Worm (Caenorhabditis elegans): ENCODE results near the gene atic-1.

atic-1 gene

DNA sequence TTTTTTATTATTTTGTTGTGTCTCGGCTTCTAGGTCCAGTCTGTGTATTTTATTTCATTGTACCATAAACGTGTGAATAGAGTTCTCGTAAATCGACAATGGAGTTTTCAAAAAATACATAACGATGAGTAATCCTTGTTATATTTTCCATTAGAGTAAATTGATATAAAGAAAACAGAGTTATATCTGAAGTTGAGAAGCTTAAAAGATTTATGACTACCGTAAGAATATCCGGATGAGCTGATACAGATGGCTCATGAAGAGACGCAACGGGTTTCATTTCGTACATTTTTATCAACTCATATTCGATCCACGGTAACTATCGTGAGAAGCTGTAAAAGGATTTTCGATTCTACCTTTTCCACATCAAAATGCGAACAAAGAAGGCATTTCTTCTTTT lies 46.0 kb downstream of the atic-1 start, which contains the start of gene gcy-8:
Gene gcy-8 (plus strand): TSS at position 301 of the 400 bp plus-strand sequence.
- TF ChIP-seq mep-1 (tag; optimal IDR thresholded peaks at IDR 0.05) (no peak), aha-1 (tag) (no peak), unc-62 (GFP tag; optimal IDR thresholded peaks at IDR 0.05 in 1 of 2) (no peak), unc-62 (tag; optimal IDR thresholded peaks at IDR 0.05) (no peak), nhr-102 (tag; optimal IDR thresholded peaks at IDR 0.05) (no peak), T20F7.1 (GFP tag; optimal IDR thresholded peaks at IDR 0.05) (no peak), snpc-4 (tag; optimal IDR thresholded peaks at IDR 0.05) (no peak), nhr-76 (tag; optimal IDR thresholded peaks at IDR 0.05) (no peak), nhr-28 (tag; optimal IDR thresholded peaks at IDR 0.05) (no peak), mdl-1 (tag; optimal IDR thresholded peaks at IDR 0.05) (no peak), sdz-12 (GFP tag; optimal IDR thresholded peaks at IDR 0.05) (no peak), egl-27 (tag; optimal IDR thresholded peaks at IDR 0.05) (no peak), lin-15B (tag; optimal IDR thresholded peaks at IDR 0.05) (no peak), ceh-62 (tag; optimal IDR thresholded peaks at IDR 0.05) (no peak), lin-29 (GFP tag; IDR thresholded peaks at IDR 0.05) (no peak), ctbp-1 (GFP tag; IDR thresholded peaks at IDR 0.05) (no peak), fkh-10 (GFP tag; optimal IDR thresholded peaks at IDR 0.05) (no peak)

DNA sequence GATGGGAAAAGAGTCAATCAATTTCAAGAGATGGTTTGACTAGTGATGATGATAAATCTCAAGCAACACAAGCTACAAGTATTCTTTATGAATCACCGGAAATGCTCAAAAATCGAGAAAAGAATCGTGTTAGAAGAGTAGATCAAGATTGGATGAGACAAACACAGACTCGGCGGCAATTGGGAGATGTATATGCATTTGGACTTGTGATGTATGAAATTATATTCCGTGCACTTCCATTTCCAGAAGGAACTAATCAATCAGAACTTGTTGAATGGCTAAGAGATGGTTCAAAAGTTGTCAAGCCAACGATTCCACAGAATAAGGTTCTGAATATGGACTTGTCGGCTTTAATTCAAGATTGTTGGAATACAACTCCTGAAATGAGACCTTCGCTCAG lies 50.0 kb downstream of the atic-1 start:
- TF ChIP-seq zfp-3 (GFP tag; conservative IDR thresholded peaks at IDR 0.05) (no peak), unc-62 (GFP tag; optimal IDR thresholded peaks at IDR 0.05 in 1 of 2) (peak in 1 of 2 experiments; percentile 92), unc-62 (tag; optimal IDR thresholded peaks at IDR 0.05) (no peak), php-3 (GFP tag; IDR thresholded peaks at IDR 0.05) (no peak)

DNA sequence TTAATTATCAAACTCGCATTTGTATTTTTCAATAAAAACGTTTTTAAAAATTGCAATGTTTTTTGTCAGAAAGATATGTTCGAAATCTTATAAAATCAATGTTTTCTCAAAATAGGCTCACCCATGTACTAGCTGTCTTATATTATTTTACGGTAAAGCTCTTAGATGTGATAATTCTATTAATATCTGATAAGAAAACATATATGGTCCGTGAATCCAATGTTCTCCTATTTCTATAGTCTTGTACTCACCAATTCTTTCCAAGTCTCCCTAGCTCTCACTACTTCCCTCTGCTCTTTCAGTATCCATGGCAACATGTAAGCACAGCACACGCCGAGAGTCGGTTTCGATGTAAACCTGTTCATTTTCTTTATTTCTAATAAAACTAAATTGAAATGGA lies 51.9 kb downstream of the atic-1 start, which contains the start of gene bbs-2:
Gene bbs-2 (plus strand): TSS at position 301 of the 400 bp plus-strand sequence.
- TF ChIP-seq attf-4 (tag; optimal IDR thresholded peaks at IDR 0.05) (no peak), spr-1 (tag; optimal IDR thresholded peaks at IDR 0.05) (no peak), skn-1 (tag; optimal IDR thresholded peaks at IDR 0.05) (no peak), nhr-6 (tag; optimal IDR thresholded peaks at IDR 0.05) (no peak), set-16 (GFP tag; IDR thresholded peaks at IDR 0.05) (no peak), snpc-1.2 (GFP tag; IDR thresholded peaks at IDR 0.05) (no peak), nhr-77 (tag; optimal IDR thresholded peaks at IDR 0.05) (no peak), mxl-2 (GFP tag; conservative IDR thresholded peaks at IDR 0.05) (no peak), nhr-41 (GFP tag; IDR thresholded peaks at IDR 0.05) (no peak), nhr-25 (tag; optimal IDR thresholded peaks at IDR 0.05; ENCODE audit: borderline replicate concordance, insufficient read depth) (no peak), madf-9 (GFP tag; conservative IDR thresholded peaks at IDR 0.05) (no peak), jun-1 (tag; optimal IDR thresholded peaks at IDR 0.05) (no peak), ama-1 (optimal IDR thresholded peaks at IDR 0.05) (no peak), nhr-237 (tag; optimal IDR thresholded peaks at IDR 0.05) (no peak), mdl-1 (tag; optimal IDR thresholded peaks at IDR 0.05) (no peak), sdz-12 (GFP tag; optimal IDR thresholded peaks at IDR 0.05) (no peak), spr-3 (GFP tag; optimal IDR thresholded peaks at IDR 0.05) (no peak), mxl-3 (GFP tag; optimal IDR thresholded peaks at IDR 0.05) (no peak)

DNA sequence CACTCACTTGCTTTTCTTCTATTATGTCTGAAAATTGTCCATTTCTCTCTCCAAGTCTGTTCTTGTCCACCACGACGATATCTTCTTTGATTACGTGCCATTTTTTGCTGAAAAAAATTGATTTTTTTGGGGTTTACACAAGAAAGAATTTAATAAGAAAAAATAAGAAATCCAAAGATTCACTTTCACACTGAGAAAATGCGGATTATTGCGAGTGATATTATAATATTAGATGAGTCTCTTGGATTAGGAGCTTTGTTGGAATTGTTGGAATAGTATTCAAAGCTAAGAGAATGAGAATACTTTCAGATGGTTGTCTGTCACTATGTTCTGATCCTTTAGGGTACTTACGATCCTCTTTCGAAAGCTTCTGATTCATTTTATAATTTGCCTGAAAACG lies 57.0 kb downstream of the atic-1 start, which contains the start of gene F20D12.7:
Gene F20D12.7 (minus strand): TSS at position 101 of the 400 bp plus-strand sequence.
- TF ChIP-seq T26A8.4 (GFP tag; IDR thresholded peaks at IDR 0.05) (no peak), daf-12 (tag; optimal IDR thresholded peaks at IDR 0.05) (no peak), ceh-62 (tag; optimal IDR thresholded peaks at IDR 0.05) (no peak), zag-1 (tag; optimal IDR thresholded peaks at IDR 0.05) (no peak), rbr-2 (tag; optimal IDR thresholded peaks at IDR 0.05) (no peak), dmd-6 (GFP tag; IDR thresholded peaks at IDR 0.05) (no peak), nhr-42 (GFP tag; IDR thresholded peaks at IDR 0.05) (no peak), daf-19 (GFP tag; conservative IDR thresholded peaks at IDR 0.05) (no peak), madf-5 (GFP tag; IDR thresholded peaks at IDR 0.05) (no peak), daf-16 (GFP tag; optimal IDR thresholded peaks at IDR 0.05) (no peak), daf-16 (tag; optimal IDR thresholded peaks at IDR 0.05) (no peak)

Data from whole organism, L4 larva.